Worm (Caenorhabditis elegans): ENCODE measurements around the gene C49H3.12.

- TF ChIP-seq elt-1 (tag; optimal IDR thresholded peaks at IDR 0.05), result no peak
- TF ChIP-seq nhr-237 (tag; optimal IDR thresholded peaks at IDR 0.05), result no peak
- TF ChIP-seq nhr-12 (tag; optimal IDR thresholded peaks at IDR 0.05), result no peak
- TF ChIP-seq unc-62 (GFP tag; optimal IDR thresholded peaks at IDR 0.05), result no peak
- TF ChIP-seq ztf-4 (tag; optimal IDR thresholded peaks at IDR 0.05), result no peak
- TF ChIP-seq fos-1 (tag; optimal IDR thresholded peaks at IDR 0.05), result no peak
- TF ChIP-seq lsy-2 (tag; optimal IDR thresholded peaks at IDR 0.05), result no peak
- no peak for TF ChIP-seq unc-39 (tag; optimal IDR thresholded peaks at IDR 0.05)
- no peak for TF ChIP-seq dmd-4 (tag; optimal IDR thresholded peaks at IDR 0.05)
- TF ChIP-seq mab-5 (tag; optimal IDR thresholded peaks at IDR 0.05), result no peak
- TF ChIP-seq aly-2 (tag; optimal IDR thresholded peaks at IDR 0.05), result no peak
- no peak for TF ChIP-seq skn-1 (tag; optimal IDR thresholded peaks at IDR 0.05)
- TF ChIP-seq ZK546.5 (tag; optimal IDR thresholded peaks at IDR 0.05), result no peak
Observed at ce11 chrIV:7914991-7915390, 12.1 kb downstream of the C49H3.12 start, which contains the start of gene C49H3.4.

All from whole organism, L2 larva.